Worm (Caenorhabditis elegans) whole organism, L2 larva: ENCODE results near the gene seld-1.

Experiments
- alr-1 ChIP-seq: fragments of 150-350 bp; optimal IDR thresholded peaks from 2 replicates; lab custom pipeline; 2014; ENCODE audit warnings: missing biosample characterization, missing genetic modification characterization
- blmp-1 ChIP-seq: sonication (generic microtip); optimal IDR thresholded peaks from 2 replicates; lab custom pipeline; 2017; ENCODE audit warnings: missing genetic modification characterization, mild to moderate bottlenecking, missing compliant biosample characterization, antibody characterized with exemption, moderate library complexity; ENCODE audit not compliant: insufficient read depth
- lsy-2 ChIP-seq, 2 experiments: fragments of 150-350 bp in 1 of 2; sonication (generic microtip) in 1 of 2; optimal IDR thresholded peaks; 2 replicates each; lab custom pipeline; 2014 to 2017; ENCODE audit warnings: missing biosample characterization in 2 of 2, missing genetic modification characterization in 2 of 2
- mdl-1 ChIP-seq, 2 experiments: fragments of 150-350 bp in 1 of 2; sonication (generic microtip) in 1 of 2; optimal IDR thresholded peaks; 2 replicates each; lab custom pipeline; 2017; ENCODE audit warnings: missing biosample characterization in 2 of 2, missing genetic modification characterization in 2 of 2
- nhr-12 ChIP-seq: fragments of 150-350 bp; optimal IDR thresholded peaks from 2 replicates; lab custom pipeline; 2014; ENCODE audit warnings: missing biosample characterization, missing genetic modification characterization
- nhr-25 ChIP-seq: fragments of 150-350 bp; sonication (generic microtip); optimal IDR thresholded peaks from 3 replicates; lab custom pipeline; 2014; ENCODE audit warnings: missing biosample characterization, missing genetic modification characterization
- skn-1 ChIP-seq: sonication (generic microtip); optimal IDR thresholded peaks from 2 replicates; lab custom pipeline; 2017; ENCODE audit warnings: missing biosample characterization, missing genetic modification characterization
- zag-1 ChIP-seq: fragments of 150-350 bp; optimal IDR thresholded peaks from 2 replicates; lab custom pipeline; 2014; ENCODE audit warnings: missing biosample characterization, missing genetic modification characterization
- ztf-1 ChIP-seq: fragments of 200-800 bp; sonication (Bioruptor generic); conservative IDR thresholded peaks from 2 replicates; pipeline ENCODE4 v1.3.6; 2022; ENCODE audit warnings: missing genetic modification characterization, missing compliant biosample characterization
- ztf-11 ChIP-seq: sonication (generic microtip); optimal IDR thresholded peaks from 2 replicates; lab custom pipeline; 2017; ENCODE audit warnings: missing biosample characterization, missing genetic modification characterization

DNA sequence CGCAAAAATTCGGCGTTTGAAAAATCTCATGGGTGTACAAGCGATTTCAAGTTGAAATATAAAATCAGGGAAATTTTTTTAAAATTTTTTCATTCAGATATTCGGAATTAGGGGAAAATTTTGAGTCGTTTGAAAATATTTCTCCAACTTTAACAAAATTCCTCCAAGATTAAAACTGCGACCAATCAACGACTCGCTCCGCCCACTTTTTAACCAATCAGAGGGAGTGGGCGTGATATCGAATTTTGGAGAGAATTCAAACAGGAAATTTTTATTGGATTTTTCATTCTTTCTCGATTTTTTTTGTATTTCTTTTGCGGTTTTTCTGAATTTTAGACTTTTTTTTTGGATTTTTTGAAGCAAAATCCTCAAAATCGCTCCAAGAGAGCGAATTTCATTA is 20.0 kb downstream of the seld-1 start:
- TF ChIP-seq ztf-11 (no peak), alr-1 (tag; lab: Kevin White, UChicago) (no peak), mdl-1 (tag; optimal IDR thresholded peaks at IDR 0.05; lab: Kevin White, UChicago) (no peak), ztf-1 (no peak), nhr-12 (tag; lab: Kevin White, UChicago) (no peak), zag-1 (no peak), blmp-1 (tag; lab: Kevin White, UChicago) (no peak), nhr-25 (no peak), skn-1 (no peak), lsy-2 (tag; optimal IDR thresholded peaks at IDR 0.05; lab: Kevin White, UChicago) (no peak)
